Worm (Caenorhabditis elegans) whole organism, midembryonic: Measurements from ENCODE around the gene C44B9.2.

Experiments used
- T22C8.4 ChIP-seq: fragments of 200-800 bp; sonication (Bioruptor generic); IDR thresholded peaks from 2 replicates; pipeline ENCODE4 v1.3.6; 2022; ENCODE audit warnings: missing genetic modification characterization, missing compliant biosample characterization
- cog-1 ChIP-seq: sonication (generic microtip); optimal IDR thresholded peaks from 2 replicates; lab custom pipeline; 2016; ENCODE audit warnings: missing genetic modification characterization, missing compliant biosample characterization
- flt-1 ChIP-seq: fragments of 200-800 bp; sonication (Bioruptor generic); IDR thresholded peaks from 2 replicates; pipeline ENCODE4 v1.3.6; 2022; ENCODE audit warnings: missing genetic modification characterization, missing compliant biosample characterization
- klf-2 ChIP-seq: fragments of 200-800 bp; sonication (Bioruptor generic); conservative IDR thresholded peaks from 2 replicates; pipeline ENCODE4 v1.3.6; 2022; ENCODE audit warnings: missing genetic modification reagents, missing genetic modification characterization, missing compliant biosample characterization
- ref-1 ChIP-seq: fragments of 200-800 bp; sonication (Bioruptor generic); conservative IDR thresholded peaks from 2 replicates; pipeline ENCODE4 v1.3.6; 2022; ENCODE audit warnings: missing genetic modification reagents, missing genetic modification characterization, missing compliant biosample characterization
- ztf-29 ChIP-seq: fragments of 200-800 bp; sonication (Bioruptor generic); IDR thresholded peaks from 2 replicates; pipeline ENCODE4 v1.3.6; 2022; ENCODE audit warnings: missing genetic modification reagents, missing genetic modification characterization, missing compliant biosample characterization

ce11 chrIII:10923539-10923938 lies 48.3 kb downstream of the C44B9.2 start:
- TF ChIP-seq cog-1 (tag; lab: Kevin White, UChicago) = no peak
- no peak for TF ChIP-seq flt-1
- TF ChIP-seq T22C8.4 = no peak
- no peak for TF ChIP-seq ref-1 (GFP tag; lab: Robert Waterston, UW)
- no peak for TF ChIP-seq ztf-29 (GFP tag; lab: Robert Waterston, UW)
- no peak for TF ChIP-seq klf-2 (GFP tag; lab: Robert Waterston, UW)
